Fruit fly (Drosophila melanogaster): ENCODE measurements around the gene rept.

The rept gene

DNA sequence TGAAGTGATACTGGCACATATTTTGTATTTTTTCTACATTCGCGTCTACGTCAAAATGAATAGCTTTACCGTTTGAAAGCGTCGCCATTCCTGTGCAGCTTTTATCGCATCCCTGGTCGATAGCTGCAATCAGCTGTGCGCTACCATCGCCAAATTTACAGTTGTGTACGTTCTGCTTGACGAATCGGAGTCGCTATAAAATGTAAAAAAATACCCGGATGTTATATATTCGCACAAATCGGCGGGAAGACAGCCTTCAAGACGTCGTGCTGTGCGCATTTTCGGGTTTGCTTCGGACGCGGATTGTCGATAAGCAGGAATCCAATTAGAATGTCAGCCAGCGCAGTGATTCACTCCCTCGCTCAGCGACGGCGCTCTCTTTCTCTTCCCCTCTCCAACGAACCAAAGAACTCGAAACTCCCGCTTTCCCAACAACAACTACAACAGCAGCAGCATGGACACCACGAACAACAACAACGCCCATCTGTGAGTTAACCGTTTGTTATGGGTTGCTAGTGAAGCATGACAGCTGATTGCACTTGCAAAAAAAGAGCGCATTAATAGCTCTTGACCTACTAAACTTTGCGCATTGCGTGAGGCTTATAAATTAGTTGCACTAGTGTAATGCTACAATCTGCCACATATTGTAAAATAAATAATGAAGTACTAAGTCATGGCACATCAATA is 39.6 kb downstream of the rept start (continued):
- TF ChIP-seq CG6683 (GFP tag; optimal IDR thresholded peaks at IDR 0.05) (no peak), CG32532 (GFP tag; IDR thresholded peaks at IDR 0.05) (no peak), pnt (GFP tag; optimal IDR thresholded peaks at IDR 0.05) (no peak), CG18011 (GFP tag; optimal IDR thresholded peaks at IDR 0.05) (no peak), Hand (GFP tag; optimal IDR thresholded peaks at IDR 0.05) (peak; percentile 6), sqz (GFP tag; optimal IDR thresholded peaks at IDR 0.05) (no peak), ems (GFP tag; optimal IDR thresholded peaks at IDR 0.05) (no peak), trem (tag; optimal IDR thresholded peaks at IDR 0.05) (no peak), tap (tag; optimal IDR thresholded peaks at IDR 0.05) (no peak), Vsx1 (GFP tag; optimal IDR thresholded peaks at IDR 0.05) (no peak), Hsf (GFP tag; optimal IDR thresholded peaks at IDR 0.05) (peak; percentile 11), tna (GFP tag; IDR thresholded peaks at IDR 0.05; ENCODE audit: partially characterized antibody) (no peak), gsb (GFP tag; IDR thresholded peaks at IDR 0.05) (no peak), bigmax (GFP tag; optimal IDR thresholded peaks at IDR 0.05) (no peak), CG12942 (GFP tag; optimal IDR thresholded peaks at IDR 0.05) (no peak), her (GFP tag; optimal IDR thresholded peaks at IDR 0.05) (no peak), CG34376 (GFP tag; optimal IDR thresholded peaks at IDR 0.05) (no peak), cad (GFP tag; optimal IDR thresholded peaks at IDR 0.05) (no peak), phol (tag; optimal IDR thresholded peaks at IDR 0.05) (no peak), ash1 (GFP tag; optimal IDR thresholded peaks at IDR 0.05) (no peak), gcm (GFP tag; optimal IDR thresholded peaks at IDR 0.05) (no peak), prd (optimal IDR thresholded peaks at IDR 0.05) (no peak), prd (GFP tag; IDR thresholded peaks at IDR 0.05) (no peak), CG12769 (tag; optimal IDR thresholded peaks at IDR 0.05) (no peak), ro (GFP tag; IDR thresholded peaks at IDR 0.05) (no peak), chn (GFP tag; optimal IDR thresholded peaks at IDR 0.05) (no peak), NC2β (GFP tag; optimal IDR thresholded peaks at IDR 0.05) (no peak), Asciz (GFP tag; optimal IDR thresholded peaks at IDR 0.05) (no peak), pzg (GFP tag; optimal IDR thresholded peaks at IDR 0.05) (peak; percentile 65), zfh1 (GFP tag; IDR thresholded peaks at IDR 0.05) (no peak), Deaf1 (tag; optimal IDR thresholded peaks at IDR 0.05) (peak; percentile 85), CG7372 (GFP tag; IDR thresholded peaks at IDR 0.05) (no peak), CG16815 (GFP tag; optimal IDR thresholded peaks at IDR 0.05) (no peak), mam (GFP tag; optimal IDR thresholded peaks at IDR 0.05) (no peak), CG6765 (GFP tag; optimal IDR thresholded peaks at IDR 0.05) (no peak), CG17385 (GFP tag; optimal IDR thresholded peaks at IDR 0.05) (no peak), D19B (GFP tag; optimal IDR thresholded peaks at IDR 0.05) (no peak), Meics (GFP tag; optimal IDR thresholded peaks at IDR 0.05) (no peak), dpn (GFP tag; optimal IDR thresholded peaks at IDR 0.05) (no peak), bcd (GFP tag; optimal IDR thresholded peaks at IDR 0.05) (no peak), chif (GFP tag; optimal IDR thresholded peaks at IDR 0.05) (no peak), CG13894 (tag; optimal IDR thresholded peaks at IDR 0.05) (peak; percentile 29), wek (GFP tag; optimal IDR thresholded peaks at IDR 0.05) (no peak), Jarid2 (GFP tag; optimal IDR thresholded peaks at IDR 0.05) (peak; percentile 69), NC2α (GFP tag; optimal IDR thresholded peaks at IDR 0.05) (no peak), fd64A (GFP tag; optimal IDR thresholded peaks at IDR 0.05) (no peak), CG4328 (GFP tag; optimal IDR thresholded peaks at IDR 0.05) (no peak), gcm2 (GFP tag; optimal IDR thresholded peaks at IDR 0.05) (no peak), zf30C (GFP tag; optimal IDR thresholded peaks at IDR 0.05) (peak; percentile 20), CG6175 (GFP tag; IDR thresholded peaks at IDR 0.05) (no peak), CG8281 (tag; optimal IDR thresholded peaks at IDR 0.05) (no peak)

Measured in whole organism, embryonic.